Fruit fly (Drosophila melanogaster) whole organism, embryonic: ENCODE data around the gene Jarid2.

ENCODE experiments used
- CG10654 ChIP-seq: fragments of 200-800 bp; sonication (Bioruptor generic); optimal IDR thresholded peaks from 2 replicates; lab custom pipeline; 2016; ENCODE audit warnings: missing biosample characterization, missing genetic modification characterization
- CG2875 ChIP-seq: fragments of 200-800 bp; sonication (Bioruptor generic); optimal IDR thresholded peaks from 2 replicates; lab custom pipeline; 2017; ENCODE audit warnings: missing biosample characterization, mild to moderate bottlenecking, missing genetic modification characterization, missing genetic modification reagents
- Tbp ChIP-seq: fragments of >200 bp; optimal IDR thresholded peaks from 2 replicates; lab custom pipeline; 2018; ENCODE audit warnings: missing biosample characterization, missing genetic modification characterization
- insv ChIP-seq, 2 experiments: fragments of 200-800 bp; sonication (Bioruptor generic); optimal IDR thresholded peaks; 3 replicates each; lab custom pipeline; 2016 to 2018; ENCODE audit warnings: missing biosample characterization in 2 of 2, missing genetic modification characterization in 2 of 2
- stc ChIP-seq: fragments of 200-800 bp; sonication (Bioruptor generic); IDR thresholded peaks from 2 replicates; pipeline ENCODE4 v1.3.6; 2022; ENCODE audit warnings: missing biosample characterization, missing genetic modification characterization

dm6 chr3L:9460775-9461491 lies 15.9 kb upstream of the Jarid2 start, which contains the start of the genes CG3434 and CG44838:
- peak; percentile 77 for TF ChIP-seq CG10654
- TF ChIP-seq stc = peak; percentile 78
- TF ChIP-seq insv (GFP tag; optimal IDR thresholded peaks at IDR 0.05; lab: Kevin White, UChicago) = peak in 1 of 2 experiments; percentile 61
- TF ChIP-seq CG2875 (GFP tag; lab: Kevin White, UChicago) = peak; percentile 45
- no peak for TF ChIP-seq Tbp (GFP tag; lab: Kevin White, UChicago)
